Worm (Caenorhabditis elegans) whole organism, L4/young adult: Measurements from ENCODE around the gene C44H9.7.

ENCODE experiments used
- W03F9.2 ChIP-seq: fragments of 150-350 bp; optimal IDR thresholded peaks from 2 replicates; lab custom pipeline; 2014; ENCODE audit warnings: missing biosample characterization, missing genetic modification characterization
- dao-5 ChIP-seq: sonication (generic microtip); optimal IDR thresholded peaks from 2 replicates; lab custom pipeline; 2016; ENCODE audit warnings: missing genotype, missing genetic modification characterization, moderate library complexity, missing compliant biosample characterization
- him-1 ChIP-seq: sonication (generic microtip); optimal IDR thresholded peaks from 2 replicates; lab custom pipeline; 2016; ENCODE audit warnings: missing genotype, missing genetic modification reagents, missing genetic modification characterization, missing compliant biosample characterization

DNA sequence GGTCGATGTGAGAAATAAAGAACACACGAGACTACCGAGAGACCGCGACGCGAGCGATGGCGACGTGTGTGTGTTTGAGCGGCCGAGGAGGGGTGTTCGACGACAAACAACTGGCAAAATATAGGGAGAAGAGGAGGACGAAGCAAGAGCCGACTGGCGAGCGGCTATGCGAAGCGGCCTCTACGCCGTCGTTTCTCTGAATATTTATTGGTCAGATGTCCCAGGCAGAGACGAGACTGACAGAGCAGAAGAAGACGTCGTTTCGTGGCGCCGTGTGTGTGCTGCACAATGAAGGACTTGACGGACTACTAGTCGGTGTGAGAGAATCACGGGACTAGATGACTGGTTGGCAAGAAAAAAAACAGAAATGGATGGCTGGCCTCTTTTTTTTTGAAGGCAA, 35.5 kb downstream of the C44H9.7 start:
- peak; percentile 89 for TF ChIP-seq him-1 (tag; lab: Kevin White, UChicago)
- TF ChIP-seq dao-5 (tag; lab: Kevin White, UChicago): no peak
- TF ChIP-seq W03F9.2 (tag; lab: Kevin White, UChicago): no peak
